Fruit fly (Drosophila melanogaster): ENCODE measurements around the gene CG43055.

Gene CG43055

dm6 chr2L:4410855-4411254, at the start of gene CG43055:
TSS of gene CG43055 (plus strand) at chr2L:4411155.
- TF ChIP-seq CG15336 (GFP tag; IDR thresholded peaks at IDR 0.05): no peak

DNA sequence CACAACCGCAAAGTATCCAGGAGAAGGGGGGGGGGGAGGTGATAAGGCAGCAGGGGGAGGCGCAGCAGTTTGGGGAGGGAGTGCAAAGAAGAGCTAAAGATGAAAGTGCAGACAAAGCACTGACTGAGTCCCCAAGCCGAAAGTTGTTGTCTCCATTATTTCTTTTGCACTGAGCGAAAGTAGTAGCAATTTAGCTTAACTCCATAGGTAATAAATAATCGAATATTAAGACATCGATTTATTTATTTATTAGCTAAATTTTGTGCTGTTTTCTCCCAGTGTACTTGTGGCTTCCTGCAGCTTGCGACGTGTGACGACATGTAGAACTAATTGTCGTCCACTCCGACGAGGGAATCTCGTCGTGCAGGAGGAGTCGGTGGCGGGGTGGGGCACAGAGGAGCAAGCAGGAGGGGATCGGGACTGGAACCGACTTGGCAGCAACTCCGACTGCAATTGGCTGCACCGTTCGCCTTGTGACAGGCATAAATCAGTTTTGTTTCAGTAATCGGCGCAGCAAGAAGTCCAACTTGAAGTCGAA, 49.4 kb upstream of the CG43055 start, which contains the start of gene Traf4:
TSS of gene Traf4 (plus strand) at position 488 of the 538 bp plus-strand sequence.
- TF ChIP-seq OdsH (GFP tag; optimal IDR thresholded peaks at IDR 0.05): peak; percentile 48
- TF ChIP-seq eg (GFP tag; IDR thresholded peaks at IDR 0.05): peak; percentile 57
- TF ChIP-seq Eip75B (GFP tag; optimal IDR thresholded peaks at IDR 0.05): peak; percentile 30
- TF ChIP-seq svp (GFP tag): peak; percentile 81
- TF ChIP-seq Blimp-1 (GFP tag; optimal IDR thresholded peaks at IDR 0.05): peak; percentile 35
- no peak for TF ChIP-seq CG11294 (GFP tag; IDR thresholded peaks at IDR 0.05)
- TF ChIP-seq fd59A (GFP tag; optimal IDR thresholded peaks at IDR 0.05): peak; percentile 28
- peak; percentile 48 for TF ChIP-seq Hr39 (GFP tag; optimal IDR thresholded peaks at IDR 0.05)
- TF ChIP-seq CG8319 (GFP tag; optimal IDR thresholded peaks at IDR 0.05): no peak
- peak; percentile 37 for TF ChIP-seq CG3032 (tag; optimal IDR thresholded peaks at IDR 0.05)
- peak; percentile 52 for TF ChIP-seq pdm3 (GFP tag; optimal IDR thresholded peaks at IDR 0.05)
- peak; percentile 54 for TF ChIP-seq CG10669 (GFP tag; optimal IDR thresholded peaks at IDR 0.05)
- TF ChIP-seq CG7368 (GFP tag; optimal IDR thresholded peaks at IDR 0.05): peak; percentile 49
- peak; percentile 53 for TF ChIP-seq net (GFP tag; optimal IDR thresholded peaks at IDR 0.05)
- TF ChIP-seq CG31627 (GFP tag; optimal IDR thresholded peaks at IDR 0.05): peak; percentile 47
- TF ChIP-seq Sox14 (GFP tag; optimal IDR thresholded peaks at IDR 0.05): peak; percentile 6
- TF ChIP-seq CG11902 (GFP tag; optimal IDR thresholded peaks at IDR 0.05): peak; percentile 12
- no peak for TF ChIP-seq CG16779 (tag; optimal IDR thresholded peaks at IDR 0.05)
- TF ChIP-seq Smox (GFP tag; optimal IDR thresholded peaks at IDR 0.05): peak; percentile 39
- peak; percentile 47 for TF ChIP-seq Lpt (GFP tag; optimal IDR thresholded peaks at IDR 0.05)
- TF ChIP-seq cyc (GFP tag; optimal IDR thresholded peaks at IDR 0.05): peak; percentile 57
- no peak for TF ChIP-seq dac (GFP tag; optimal IDR thresholded peaks at IDR 0.05)
- TF ChIP-seq Eip78C (GFP tag): peak; percentile 73
- TF ChIP-seq Sox15 (GFP tag; optimal IDR thresholded peaks at IDR 0.05): no peak
- peak; percentile 56 to 61 for TF ChIP-seq ss (GFP tag; optimal IDR thresholded peaks at IDR 0.05)
- peak; percentile 59 for TF ChIP-seq acj6 (GFP tag; optimal IDR thresholded peaks at IDR 0.05)
- TF ChIP-seq achi (GFP tag; optimal IDR thresholded peaks at IDR 0.05): peak; percentile 50
- TF ChIP-seq CG9139 (GFP tag; optimal IDR thresholded peaks at IDR 0.05): peak; percentile 18
- TF ChIP-seq Hr4 (GFP tag; optimal IDR thresholded peaks at IDR 0.05): peak; percentile 15
- TF ChIP-seq CG3919 (GFP tag; optimal IDR thresholded peaks at IDR 0.05): peak; percentile 73
- peak; percentile 34 for TF ChIP-seq lz (GFP tag; optimal IDR thresholded peaks at IDR 0.05)
- TF ChIP-seq Met (GFP tag; optimal IDR thresholded peaks at IDR 0.05): peak; percentile 52
- TF ChIP-seq Ets21C (GFP tag; optimal IDR thresholded peaks at IDR 0.05): no peak
- TF ChIP-seq fd85E (GFP tag; optimal IDR thresholded peaks at IDR 0.05): no peak
- peak; percentile 68 for TF ChIP-seq vri (GFP tag; optimal IDR thresholded peaks at IDR 0.05)
- TF ChIP-seq salr (GFP tag; optimal IDR thresholded peaks at IDR 0.05): peak; percentile 28 to 37
- TF ChIP-seq Eip93F (GFP tag; optimal IDR thresholded peaks at IDR 0.05): peak; percentile 48
- peak; percentile 55 for TF ChIP-seq CG10631 (GFP tag; optimal IDR thresholded peaks at IDR 0.05)
- peak; percentile 73 for TF ChIP-seq CG6792 (GFP tag; optimal IDR thresholded peaks at IDR 0.05)
- TF ChIP-seq CG6163 (GFP tag; IDR thresholded peaks at IDR 0.05): peak; percentile 75
- TF ChIP-seq CG6276 (GFP tag; optimal IDR thresholded peaks at IDR 0.05): no peak
- TF ChIP-seq esn (GFP tag; optimal IDR thresholded peaks at IDR 0.05): peak; percentile 52
- peak; percentile 58 for TF ChIP-seq Ets96B (tag; optimal IDR thresholded peaks at IDR 0.05)
- peak; percentile 26 for TF ChIP-seq topi (GFP tag; optimal IDR thresholded peaks at IDR 0.05)
- TF ChIP-seq dsx (GFP tag; optimal IDR thresholded peaks at IDR 0.05; ENCODE audit: poor library complexity, severe bottlenecking): peak; percentile 61
- TF ChIP-seq Sox102F (GFP tag; optimal IDR thresholded peaks at IDR 0.05): peak; percentile 36
- peak; percentile 33 for TF ChIP-seq CG1621 (tag; optimal IDR thresholded peaks at IDR 0.05)
- peak; percentile 51; the same call in 1 of the 2 replicates for TF ChIP-seq CG15336 (GFP tag; IDR thresholded peaks at IDR 0.05)
- TF ChIP-seq CG11762 (GFP tag; optimal IDR thresholded peaks at IDR 0.05; ENCODE audit: insufficient read depth): peak; percentile 35

All from whole organism, prepupa.